Worm (Caenorhabditis elegans): Measurements from ENCODE around the gene nhr-261.

The nhr-261 gene

DNA sequence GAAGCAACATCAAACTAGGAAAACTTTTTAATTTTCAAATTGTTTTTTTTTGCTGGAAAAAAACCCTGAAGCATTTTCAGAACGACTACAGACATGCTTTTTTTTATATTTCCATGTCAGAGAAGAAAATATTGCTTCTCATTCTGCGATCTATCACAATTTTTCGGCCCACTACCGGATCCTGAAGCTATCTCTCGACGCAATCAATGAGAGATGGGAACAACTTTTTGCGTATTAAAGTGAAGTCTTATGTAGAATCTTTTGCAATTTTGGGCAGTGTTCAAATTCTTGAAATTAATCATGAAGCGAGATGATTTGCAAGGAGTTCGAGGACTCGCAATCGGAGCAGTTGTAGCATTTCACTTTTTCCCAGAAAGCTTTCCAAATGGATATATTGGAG is 5.0 kb upstream of the nhr-261 start, which contains the start of gene oac-10:
TSS of gene oac-10 (plus strand) at position 301 of the 400 bp plus-strand sequence.
- TF ChIP-seq ces-1 (GFP tag; optimal IDR thresholded peaks at IDR 0.05) (no peak), lin-32 (GFP tag; optimal IDR thresholded peaks at IDR 0.05) (no peak)

DNA sequence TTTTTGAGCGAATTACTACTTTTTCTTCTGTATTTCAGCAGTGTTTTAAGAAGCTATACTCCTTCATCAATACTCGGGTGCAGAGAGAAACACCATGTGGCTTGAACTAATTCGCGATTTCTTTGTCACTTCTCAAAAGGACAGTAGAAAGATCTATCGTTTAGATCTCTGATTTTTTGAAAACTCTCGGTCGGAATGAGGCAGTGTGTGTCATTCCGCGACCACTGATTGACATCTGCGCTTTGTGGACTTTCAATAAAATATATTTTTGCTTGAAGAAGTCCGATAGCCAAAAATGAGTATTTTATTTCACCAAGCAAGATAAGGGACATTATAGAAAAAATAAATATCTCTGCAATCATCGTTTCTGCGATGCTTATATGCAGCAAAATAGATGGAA is 2.5 kb downstream of the nhr-261 start:
- no peak for TF ChIP-seq unc-39 (tag; optimal IDR thresholded peaks at IDR 0.05)
- no peak for TF ChIP-seq snpc-4 (tag; optimal IDR thresholded peaks at IDR 0.05)
- TF ChIP-seq unc-62 (GFP tag; optimal IDR thresholded peaks at IDR 0.05), result no peak
- no peak for TF ChIP-seq lin-13 (tag; optimal IDR thresholded peaks at IDR 0.05)
- TF ChIP-seq flh-1 (GFP tag; optimal IDR thresholded peaks at IDR 0.05), result no peak
- TF ChIP-seq mep-1 (tag; optimal IDR thresholded peaks at IDR 0.05), result no peak
- TF ChIP-seq nhr-12 (tag; optimal IDR thresholded peaks at IDR 0.05), result no peak

- no peak for TF ChIP-seq sem-2 (GFP tag; optimal IDR thresholded peaks at IDR 0.05)
- TF ChIP-seq ces-1 (GFP tag; optimal IDR thresholded peaks at IDR 0.05), result no peak
- no peak for TF ChIP-seq snpc-4 (tag; optimal IDR thresholded peaks at IDR 0.05)
- TF ChIP-seq lin-32 (GFP tag; optimal IDR thresholded peaks at IDR 0.05), result no peak
- no peak for TF ChIP-seq lsy-2 (tag; optimal IDR thresholded peaks at IDR 0.05)
- no peak for TF ChIP-seq nhr-237 (tag; optimal IDR thresholded peaks at IDR 0.05)
- no peak for TF ChIP-seq unc-62 (GFP tag; optimal IDR thresholded peaks at IDR 0.05)
- no peak for TF ChIP-seq M03D4.4 (tag; optimal IDR thresholded peaks at IDR 0.05)
- no peak for TF ChIP-seq nhr-12 (tag; optimal IDR thresholded peaks at IDR 0.05)
- TF ChIP-seq sptf-1 (tag; optimal IDR thresholded peaks at IDR 0.05), result no peak
- TF ChIP-seq ztf-11 (tag; optimal IDR thresholded peaks at IDR 0.05), result no peak
- no peak for TF ChIP-seq drap-1 (GFP tag; optimal IDR thresholded peaks at IDR 0.05)
- TF ChIP-seq tbx-8 (GFP tag; optimal IDR thresholded peaks at IDR 0.05), result no peak
- TF ChIP-seq unc-120 (tag; optimal IDR thresholded peaks at IDR 0.05; ENCODE audit: poor library complexity, severe bottlenecking), result no peak
- TF ChIP-seq unc-39 (tag; optimal IDR thresholded peaks at IDR 0.05), result no peak
Measured at ce11 chrII:3860826-3861225, 3.7 kb downstream of the nhr-261 start, which contains the start of gene oac-11. oac-11 (minus strand) TSS chrII:3860926.

ce11 chrII:3852654-3853053 is 11.9 kb downstream of the nhr-261 start, which contains the start of gene nhr-257:
nhr-257 (plus strand) TSS chrII:3852954.
- no peak for TF ChIP-seq tbx-8 (GFP tag; optimal IDR thresholded peaks at IDR 0.05)
- TF ChIP-seq pha-4 (tag; optimal IDR thresholded peaks at IDR 0.05), result no peak
- TF ChIP-seq nhr-28 (tag; optimal IDR thresholded peaks at IDR 0.05), result no peak
- no peak for TF ChIP-seq ham-2 (GFP tag; optimal IDR thresholded peaks at IDR 0.05)

ce11 chrII:3850655-3851054 is 13.9 kb downstream of the nhr-261 start, which contains the start of gene nhr-72:
nhr-72 (minus strand) TSS chrII:3850755.
- TF ChIP-seq lsy-2 (tag; optimal IDR thresholded peaks at IDR 0.05) (no peak), hlh-1 (tag; optimal IDR thresholded peaks at IDR 0.05) (no peak), flh-1 (GFP tag; optimal IDR thresholded peaks at IDR 0.05) (no peak), mep-1 (tag; optimal IDR thresholded peaks at IDR 0.05) (no peak), lin-13 (tag; optimal IDR thresholded peaks at IDR 0.05) (no peak), ham-2 (GFP tag; optimal IDR thresholded peaks at IDR 0.05) (no peak), M03D4.4 (tag; optimal IDR thresholded peaks at IDR 0.05) (no peak), sptf-1 (tag; optimal IDR thresholded peaks at IDR 0.05) (no peak), lin-32 (GFP tag; optimal IDR thresholded peaks at IDR 0.05) (no peak), unc-62 (GFP tag; optimal IDR thresholded peaks at IDR 0.05) (no peak), bed-3 (GFP tag; optimal IDR thresholded peaks at IDR 0.05) (no peak), cnd-1 (tag; optimal IDR thresholded peaks at IDR 0.05) (no peak), nhr-76 (tag; optimal IDR thresholded peaks at IDR 0.05) (no peak), nhr-28 (tag; optimal IDR thresholded peaks at IDR 0.05) (no peak)

DNA sequence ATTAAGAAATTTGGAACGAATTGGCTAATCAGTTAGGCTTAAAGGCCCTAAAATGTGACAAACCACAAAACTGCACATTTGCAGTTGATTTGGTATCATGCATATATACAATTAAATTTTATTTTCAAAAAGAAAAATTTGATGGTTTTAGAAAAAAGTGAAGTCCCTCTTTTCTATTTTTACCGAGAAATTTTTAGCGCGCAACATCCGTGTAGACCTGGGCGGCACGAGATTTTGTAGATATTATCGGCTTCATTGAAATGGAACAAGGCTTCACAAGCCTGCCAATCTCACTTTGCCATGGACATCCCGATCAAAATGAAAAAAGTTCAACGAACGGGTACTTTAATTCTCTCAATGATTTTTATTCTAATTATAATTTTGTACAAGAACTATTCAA is 18.5 kb downstream of the nhr-261 start, which contains the start of gene C17A2.2:
TSS of gene C17A2.2 (plus strand) at position 301 of the 400 bp plus-strand sequence.
- no peak for TF ChIP-seq mls-2 (tag; optimal IDR thresholded peaks at IDR 0.05)
- TF ChIP-seq unc-39 (tag; optimal IDR thresholded peaks at IDR 0.05), result no peak

- TF ChIP-seq tbx-8 (GFP tag; optimal IDR thresholded peaks at IDR 0.05), result no peak
- no peak for TF ChIP-seq zip-8 (tag; optimal IDR thresholded peaks at IDR 0.05)
- TF ChIP-seq ceh-43 (GFP tag; optimal IDR thresholded peaks at IDR 0.05), result no peak
- TF ChIP-seq elt-1 (tag; optimal IDR thresholded peaks at IDR 0.05; ENCODE audit: borderline replicate concordance, insufficient read depth), result peak; percentile 36
Measured at ce11 chrII:3843305-3843704, 21.2 kb downstream of the nhr-261 start, which contains the start of the genes C17A2.7 and C17A2.3. C17A2.7 (minus strand) TSS chrII:3843405. C17A2.3 (plus strand) TSS chrII:3843609.

Measured in whole organism, mixed stage, embryonic.